Worm (Caenorhabditis elegans): ENCODE data around the gene ZK1240.11.

Gene ZK1240.11

DNA sequence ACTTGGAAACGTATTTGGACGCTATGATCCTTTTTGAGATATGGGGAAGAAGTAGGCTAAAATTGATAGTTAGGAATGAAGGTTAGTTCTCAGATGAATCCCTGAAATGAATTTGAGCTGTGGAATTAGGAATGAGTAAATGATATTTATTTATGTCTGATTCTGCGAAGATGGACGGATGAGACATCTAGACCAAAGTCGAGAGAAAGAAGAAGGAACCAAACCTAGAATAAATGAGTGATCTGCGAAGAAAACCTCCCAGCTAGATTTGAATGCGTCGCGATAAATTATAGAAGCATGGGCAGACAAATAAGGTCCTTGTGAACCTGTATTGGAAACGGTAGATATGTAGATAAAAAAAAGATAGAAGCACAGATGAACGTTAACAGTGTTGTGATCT is 34.9 kb downstream of the ZK1240.11 start, which contains the start of gene F43C11.16:
Gene F43C11.16 (minus strand): TSS at position 101 of the 400 bp plus-strand sequence.
- no peak for TF ChIP-seq zag-1 (tag; optimal IDR thresholded peaks at IDR 0.05)
- TF ChIP-seq nhr-23 (tag; optimal IDR thresholded peaks at IDR 0.05): no peak
- no peak for TF ChIP-seq fkh-2 (tag; optimal IDR thresholded peaks at IDR 0.05)
- TF ChIP-seq tbx-2 (tag; optimal IDR thresholded peaks at IDR 0.05): no peak

ce11 chrII:2363673-2364072 is 38.6 kb downstream of the ZK1240.11 start, which contains the start of gene F43C11.11:
Gene F43C11.11 (minus strand): TSS chrII:2363773.
- TF ChIP-seq lin-15B (tag; optimal IDR thresholded peaks at IDR 0.05) (no peak), egl-27 (tag; optimal IDR thresholded peaks at IDR 0.05) (no peak), unc-62 (GFP tag; optimal IDR thresholded peaks at IDR 0.05) (no peak), eor-1 (tag; optimal IDR thresholded peaks at IDR 0.05) (no peak), ztf-4 (tag; optimal IDR thresholded peaks at IDR 0.05) (no peak), jun-1 (tag; optimal IDR thresholded peaks at IDR 0.05) (no peak), tbx-2 (tag; optimal IDR thresholded peaks at IDR 0.05) (no peak), ZK546.5 (tag; optimal IDR thresholded peaks at IDR 0.05) (no peak), nhr-11 (tag; optimal IDR thresholded peaks at IDR 0.05) (no peak), elt-1 (tag; optimal IDR thresholded peaks at IDR 0.05) (no peak), ztf-11 (tag; optimal IDR thresholded peaks at IDR 0.05) (no peak), unc-39 (tag; optimal IDR thresholded peaks at IDR 0.05) (no peak), aly-2 (tag; optimal IDR thresholded peaks at IDR 0.05) (no peak), daf-12 (tag; optimal IDR thresholded peaks at IDR 0.05) (no peak), mml-1 (tag; optimal IDR thresholded peaks at IDR 0.05) (no peak), nhr-76 (tag; optimal IDR thresholded peaks at IDR 0.05) (no peak), sea-2 (GFP tag; optimal IDR thresholded peaks at IDR 0.05) (no peak), ceh-28 (tag; optimal IDR thresholded peaks at IDR 0.05) (no peak), nhr-237 (tag; optimal IDR thresholded peaks at IDR 0.05) (no peak), nhr-12 (tag; optimal IDR thresholded peaks at IDR 0.05) (no peak)

DNA sequence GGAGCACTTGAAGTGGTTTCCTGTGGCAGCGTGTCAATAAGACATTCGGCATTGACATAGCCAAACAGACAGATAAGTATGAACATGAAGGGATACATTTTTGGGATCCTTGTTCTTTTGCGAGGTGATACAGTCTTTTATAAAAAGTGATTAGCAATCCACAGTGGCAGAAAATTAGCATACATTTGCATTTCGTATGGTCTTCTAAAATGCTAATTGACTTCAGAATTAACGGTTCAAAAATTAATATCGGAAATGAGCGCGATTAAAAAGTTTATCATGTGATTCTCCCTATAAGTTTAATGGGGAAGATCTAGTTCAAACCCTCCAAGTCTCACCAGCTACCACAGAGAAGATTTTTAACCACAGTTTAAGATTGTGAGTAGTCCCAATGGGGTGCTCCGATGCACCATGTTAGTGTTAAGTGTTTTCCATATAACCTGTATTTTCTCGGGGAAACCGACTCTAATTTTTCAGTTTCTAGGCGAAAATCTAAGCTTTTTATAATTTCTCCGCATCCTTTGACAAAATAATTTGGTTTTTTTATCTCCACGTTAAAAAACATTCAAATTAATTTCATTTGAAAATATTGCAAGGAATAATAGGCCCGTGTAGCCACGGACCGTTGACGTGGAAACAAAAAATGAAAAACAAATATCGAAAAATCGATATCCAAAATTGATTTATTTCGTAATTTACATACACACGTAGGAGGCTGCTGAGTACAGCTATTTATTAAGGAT is 41.7 kb downstream of the ZK1240.11 start, which contains the start of the genes F43C11.12 and F16G10.5:
Gene F43C11.12 (minus strand): TSS at position 101 of the 743 bp plus-strand sequence.
Gene F16G10.5 (plus strand): TSS at position 693 of the 743 bp plus-strand sequence.
- no peak for TF ChIP-seq ZK546.5 (tag; optimal IDR thresholded peaks at IDR 0.05)
- TF ChIP-seq ceh-16 (tag; optimal IDR thresholded peaks at IDR 0.05): no peak
- TF ChIP-seq fkh-10 (GFP tag; optimal IDR thresholded peaks at IDR 0.05): no peak
- no peak for TF ChIP-seq skn-1 (tag; optimal IDR thresholded peaks at IDR 0.05)
- no peak for TF ChIP-seq nhr-28 (tag; optimal IDR thresholded peaks at IDR 0.05)
- TF ChIP-seq egl-27 (tag; optimal IDR thresholded peaks at IDR 0.05): no peak
- TF ChIP-seq ceh-9 (tag; optimal IDR thresholded peaks at IDR 0.05): no peak
- TF ChIP-seq nhr-67 (tag; optimal IDR thresholded peaks at IDR 0.05): no peak

ce11 chrII:2368956-2369355 is 43.9 kb downstream of the ZK1240.11 start, which contains the start of gene hpo-25:
Gene hpo-25 (plus strand): TSS chrII:2369256.
- TF ChIP-seq nhr-23 (tag; optimal IDR thresholded peaks at IDR 0.05) (no peak), lin-39 (tag; optimal IDR thresholded peaks at IDR 0.05) (no peak), nhr-67 (tag; optimal IDR thresholded peaks at IDR 0.05) (no peak), ZK546.5 (tag; optimal IDR thresholded peaks at IDR 0.05) (no peak), skn-1 (tag; optimal IDR thresholded peaks at IDR 0.05) (no peak), lin-15B (tag; optimal IDR thresholded peaks at IDR 0.05) (no peak), egl-27 (tag; optimal IDR thresholded peaks at IDR 0.05) (no peak), nhr-237 (tag; optimal IDR thresholded peaks at IDR 0.05) (no peak), ztf-11 (tag; optimal IDR thresholded peaks at IDR 0.05) (no peak), snpc-4 (tag; optimal IDR thresholded peaks at IDR 0.05) (no peak), nhr-11 (tag; optimal IDR thresholded peaks at IDR 0.05) (no peak), elt-2 (tag; optimal IDR thresholded peaks at IDR 0.05) (no peak), aly-2 (tag; optimal IDR thresholded peaks at IDR 0.05) (no peak), ama-1 (optimal IDR thresholded peaks at IDR 0.05) (no peak)

- no peak for TF ChIP-seq ztf-11 (tag; optimal IDR thresholded peaks at IDR 0.05)
- no peak for TF ChIP-seq nhr-28 (tag; optimal IDR thresholded peaks at IDR 0.05)
- TF ChIP-seq unc-62 (GFP tag; optimal IDR thresholded peaks at IDR 0.05): no peak
These were observed 47.0 kb downstream of the ZK1240.11 start, which contains the start of gene F16G10.3 for ce11 chrII:2372090-2372489. Gene F16G10.3 (plus strand): TSS chrII:2372390.
